Fruit fly (Drosophila melanogaster) whole organism, prepupa: ENCODE data around the gene Sbf.

Source experiments
- Blimp-1 ChIP-seq: fragments of 200-800 bp; sonication (Bioruptor generic); optimal IDR thresholded peaks from 3 replicates; lab custom pipeline; 2017; ENCODE audit warnings: missing biosample characterization, missing genetic modification characterization, mild to moderate bottlenecking, moderate library complexity, missing genetic modification reagents
- CG11294 ChIP-seq: fragments of 200-800 bp; sonication (Bioruptor generic); IDR thresholded peaks from 2 replicates; pipeline ENCODE4 v1.3.6; 2022; ENCODE audit warnings: missing biosample characterization, missing genetic modification characterization
- CG11762 ChIP-seq: fragments of 200-800 bp; sonication (Bioruptor generic); optimal IDR thresholded peaks from 3 replicates; lab custom pipeline; 2016; ENCODE audit warnings: missing biosample characterization, missing genetic modification characterization; ENCODE audit not compliant: insufficient read depth
- CG11902 ChIP-seq: fragments of 200-800 bp; sonication (Bioruptor generic); optimal IDR thresholded peaks from 3 replicates; lab custom pipeline; 2016; ENCODE audit warnings: missing biosample characterization, missing genetic modification characterization
- CG34406 ChIP-seq: fragments of 200-800 bp; sonication (Bioruptor generic); optimal IDR thresholded peaks from 3 replicates; lab custom pipeline; 2016; ENCODE audit warnings: missing biosample characterization, missing genetic modification characterization
- CG6792 ChIP-seq: fragments of 200-800 bp; sonication (Bioruptor generic); optimal IDR thresholded peaks from 3 replicates; lab custom pipeline; 2016; ENCODE audit warnings: missing biosample characterization, missing genetic modification characterization
- CG6854 ChIP-seq: fragments of 200-800 bp; sonication (Bioruptor generic); optimal IDR thresholded peaks from 2 replicates; lab custom pipeline; 2017; ENCODE audit warnings: missing biosample characterization, mild to moderate bottlenecking, missing genetic modification characterization
- CG7368 ChIP-seq: fragments of 200-800 bp; sonication (Bioruptor generic); optimal IDR thresholded peaks from 3 replicates; lab custom pipeline; 2016; ENCODE audit warnings: missing biosample characterization, missing genetic modification characterization
- CG8319 ChIP-seq: fragments of 200-800 bp; sonication (Bioruptor generic); optimal IDR thresholded peaks from 3 replicates; lab custom pipeline; 2016; ENCODE audit warnings: missing biosample characterization, missing genetic modification characterization
- CG9139 ChIP-seq: fragments of 200-800 bp; sonication (Bioruptor generic); optimal IDR thresholded peaks from 3 replicates; lab custom pipeline; 2017; ENCODE audit warnings: missing biosample characterization, mild to moderate bottlenecking, missing genetic modification characterization
- Eip75B ChIP-seq: fragments of 200-800 bp; sonication (Bioruptor generic); optimal IDR thresholded peaks from 3 replicates; lab custom pipeline; 2016; ENCODE audit warnings: missing biosample characterization, missing genetic modification characterization
- Eip78C ChIP-seq: fragments of 200-800 bp; sonication (Bioruptor generic); peaks from one replicate; lab custom pipeline; 2016; ENCODE audit warnings: missing biosample characterization, missing genetic modification characterization
- Eip93F ChIP-seq: fragments of 200-800 bp; sonication (Bioruptor generic); optimal IDR thresholded peaks from 2 replicates; lab custom pipeline; 2016; ENCODE audit warnings: missing biosample characterization, mild to moderate bottlenecking, missing genetic modification characterization
- Ets21C ChIP-seq: fragments of 200-800 bp; sonication (Bioruptor generic); optimal IDR thresholded peaks from 3 replicates; lab custom pipeline; 2016; ENCODE audit warnings: missing biosample characterization, missing genetic modification characterization
- Hr38 ChIP-seq: sonication (Bioruptor generic); optimal IDR thresholded peaks from 2 replicates; lab custom pipeline; 2016; ENCODE audit warnings: missing biosample characterization, missing genetic modification characterization
- Hr39 ChIP-seq: fragments of 200-800 bp; sonication (Bioruptor generic); optimal IDR thresholded peaks from 2 replicates; lab custom pipeline; 2016; ENCODE audit warnings: missing biosample characterization, missing genetic modification characterization
- Hr4 ChIP-seq: fragments of 200-800 bp; sonication (Bioruptor generic); optimal IDR thresholded peaks from 3 replicates; lab custom pipeline; 2016; ENCODE audit warnings: missing biosample characterization, missing genetic modification characterization
- OdsH ChIP-seq: fragments of 200-800 bp; sonication (Bioruptor generic); optimal IDR thresholded peaks from 3 replicates; lab custom pipeline; 2016; ENCODE audit warnings: missing biosample characterization, missing genetic modification characterization
- Sox102F ChIP-seq: fragments of 200-800 bp; sonication (Bioruptor generic); optimal IDR thresholded peaks from 2 replicates; lab custom pipeline; 2016; ENCODE audit warnings: missing biosample characterization, mild to moderate bottlenecking, missing genetic modification characterization
- Sox14 ChIP-seq: fragments of 200-800 bp; sonication (Bioruptor generic); optimal IDR thresholded peaks from 3 replicates; lab custom pipeline; 2016; ENCODE audit warnings: missing biosample characterization, missing genetic modification characterization
- Sox15 ChIP-seq: fragments of 200-800 bp; sonication (Bioruptor generic); optimal IDR thresholded peaks from 3 replicates; lab custom pipeline; 2016; ENCODE audit warnings: missing biosample characterization, missing genetic modification characterization
- acj6 ChIP-seq: fragments of 200-800 bp; sonication (Bioruptor generic); optimal IDR thresholded peaks from 3 replicates; lab custom pipeline; 2016; ENCODE audit warnings: missing biosample characterization, missing genetic modification characterization
- cyc ChIP-seq: fragments of 200-800 bp; sonication (Bioruptor generic); optimal IDR thresholded peaks from 3 replicates; lab custom pipeline; 2016; ENCODE audit warnings: missing biosample characterization, missing genetic modification characterization
- dsx ChIP-seq: fragments of 200-800 bp; optimal IDR thresholded peaks from 3 replicates; lab custom pipeline; 2019; ENCODE audit warnings: missing biosample characterization, mild to moderate bottlenecking, missing genetic modification characterization, moderate library complexity; ENCODE audit not compliant: poor library complexity, severe bottlenecking
- fd85E ChIP-seq: fragments of 200-800 bp; sonication (Bioruptor generic); optimal IDR thresholded peaks from 3 replicates; lab custom pipeline; 2016; ENCODE audit warnings: missing biosample characterization, missing genetic modification characterization
- fkh ChIP-seq: fragments of 200-800 bp; sonication (Bioruptor generic); optimal IDR thresholded peaks from 3 replicates; lab custom pipeline; 2017; ENCODE audit warnings: missing biosample characterization, mild to moderate bottlenecking, missing genetic modification characterization, moderate library complexity
- lz ChIP-seq: fragments of 200-800 bp; sonication (Bioruptor generic); optimal IDR thresholded peaks from 3 replicates; lab custom pipeline; 2016; ENCODE audit warnings: missing biosample characterization, missing genetic modification characterization
- net ChIP-seq: fragments of 200-800 bp; sonication (Bioruptor generic); optimal IDR thresholded peaks from 3 replicates; lab custom pipeline; 2016; ENCODE audit warnings: missing biosample characterization, missing genetic modification characterization
- pdm3 ChIP-seq: fragments of 200-800 bp; sonication (Bioruptor generic); optimal IDR thresholded peaks from 3 replicates; lab custom pipeline; 2016; ENCODE audit warnings: missing biosample characterization, missing genetic modification characterization
- salr ChIP-seq, 2 experiments: fragments of 200-800 bp; sonication (Bioruptor generic); optimal IDR thresholded peaks; 3 replicates each; lab custom pipeline; 2016 to 2018; ENCODE audit warnings: missing biosample characterization in 2 of 2, missing genetic modification characterization in 2 of 2, mild to moderate bottlenecking in 1 of 2
- spab ChIP-seq: fragments of 200-800 bp; sonication (Bioruptor generic); optimal IDR thresholded peaks from 2 replicates; lab custom pipeline; 2017; ENCODE audit warnings: missing biosample characterization, mild to moderate bottlenecking, missing genetic modification characterization, missing genetic modification reagents
- ss ChIP-seq, 2 experiments: fragments of 200-800 bp; sonication (Bioruptor generic); optimal IDR thresholded peaks; 2 replicates in 1 of 2; 3 replicates in 1 of 2; lab custom pipeline; 2017 to 2018; ENCODE audit warnings: mild to moderate bottlenecking in 2 of 2, missing biosample characterization in 2 of 2, missing genetic modification characterization in 2 of 2, moderate library complexity in 1 of 2
- svp ChIP-seq: fragments of 200-800 bp; sonication (Bioruptor generic); peaks from one replicate; lab custom pipeline; 2016; ENCODE audit warnings: missing biosample characterization, missing genetic modification characterization
- topi ChIP-seq: fragments of 200-800 bp; sonication (Bioruptor generic); optimal IDR thresholded peaks from 3 replicates; lab custom pipeline; 2016; ENCODE audit warnings: missing biosample characterization, missing genetic modification characterization
- vri ChIP-seq: fragments of 200-800 bp; sonication (Bioruptor generic); optimal IDR thresholded peaks from 3 replicates; lab custom pipeline; 2016; ENCODE audit warnings: missing biosample characterization, mild to moderate bottlenecking, missing genetic modification characterization

Gene Sbf

DNA sequence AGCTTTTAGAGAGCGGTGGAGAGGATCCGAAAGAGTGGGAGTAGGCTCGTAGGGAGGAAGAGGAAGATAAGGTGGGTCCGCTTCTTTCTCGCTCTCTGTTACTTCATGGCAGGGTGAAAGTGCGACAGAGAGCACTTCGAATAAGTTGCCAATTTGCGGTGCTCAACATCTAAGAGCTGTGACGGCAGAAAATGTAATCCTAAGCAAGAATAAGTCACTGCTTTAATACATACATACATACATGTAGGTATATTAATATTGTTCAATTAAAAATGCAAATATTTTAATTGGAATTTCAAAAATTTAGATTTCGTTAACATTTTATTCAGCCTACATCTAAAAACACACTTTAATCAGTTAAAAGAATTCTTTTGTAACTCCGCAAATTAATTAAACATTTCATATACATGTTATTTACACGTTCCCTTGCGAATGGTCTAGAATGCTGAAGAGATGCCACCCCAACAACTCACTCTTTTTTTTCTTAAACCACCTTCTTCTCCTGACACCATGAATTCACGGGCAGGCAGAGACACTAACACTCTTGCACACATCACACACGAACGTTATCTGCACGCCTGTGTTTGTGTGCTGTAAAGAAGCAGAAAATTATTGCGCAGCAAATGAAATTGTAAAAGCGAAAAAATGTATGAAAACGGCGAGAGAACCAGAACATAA lies 38.1 kb downstream of the Sbf start (continued):
- TF ChIP-seq fd85E (GFP tag; lab: Kevin White, UChicago) = no peak
- peak; percentile 38 for TF ChIP-seq CG7368 (GFP tag; lab: Kevin White, UChicago)
- TF ChIP-seq ss (GFP tag; optimal IDR thresholded peaks at IDR 0.05; lab: Kevin White, UChicago) = peak; percentile 40 to 46
- peak; percentile 40 for TF ChIP-seq pdm3 (GFP tag; lab: Kevin White, UChicago)
- no peak for TF ChIP-seq CG6854 (GFP tag; lab: Kevin White, UChicago)
- peak; percentile 47 for TF ChIP-seq Hr4
- TF ChIP-seq net (GFP tag; lab: Kevin White, UChicago) = peak; percentile 17
- TF ChIP-seq Hr38 (GFP tag; lab: Kevin White, UChicago) = no peak
- TF ChIP-seq dsx = no peak
- no peak for TF ChIP-seq CG9139 (GFP tag; lab: Kevin White, UChicago)
- TF ChIP-seq CG6792 (GFP tag; lab: Kevin White, UChicago) = peak; percentile 39
- TF ChIP-seq CG34406 (GFP tag; lab: Kevin White, UChicago) = peak; percentile 25
- TF ChIP-seq Blimp-1 (GFP tag; lab: Kevin White, UChicago) = peak; percentile 19

DNA sequence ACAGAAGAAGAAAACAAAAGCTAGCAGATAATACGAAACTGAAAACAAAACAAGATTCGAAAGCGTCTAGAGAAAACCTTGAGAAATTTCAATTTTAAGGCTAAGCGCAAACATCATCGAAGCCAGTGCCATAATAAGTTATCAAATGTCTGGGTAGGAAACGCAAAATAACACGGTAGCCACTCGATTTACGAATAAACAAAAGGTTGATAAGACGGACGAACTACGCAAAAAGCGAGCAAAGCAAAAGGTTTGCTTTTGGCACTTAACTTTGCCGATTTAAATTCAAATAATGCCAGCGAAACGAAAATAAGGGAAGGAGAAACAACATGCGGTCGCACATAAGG lies 38.6 kb downstream of the Sbf start:
- no peak for TF ChIP-seq CG11762 (GFP tag; lab: Kevin White, UChicago)
- peak; percentile 33 for TF ChIP-seq Eip93F
- TF ChIP-seq vri (GFP tag; lab: Kevin White, UChicago) = peak; percentile 81

DNA sequence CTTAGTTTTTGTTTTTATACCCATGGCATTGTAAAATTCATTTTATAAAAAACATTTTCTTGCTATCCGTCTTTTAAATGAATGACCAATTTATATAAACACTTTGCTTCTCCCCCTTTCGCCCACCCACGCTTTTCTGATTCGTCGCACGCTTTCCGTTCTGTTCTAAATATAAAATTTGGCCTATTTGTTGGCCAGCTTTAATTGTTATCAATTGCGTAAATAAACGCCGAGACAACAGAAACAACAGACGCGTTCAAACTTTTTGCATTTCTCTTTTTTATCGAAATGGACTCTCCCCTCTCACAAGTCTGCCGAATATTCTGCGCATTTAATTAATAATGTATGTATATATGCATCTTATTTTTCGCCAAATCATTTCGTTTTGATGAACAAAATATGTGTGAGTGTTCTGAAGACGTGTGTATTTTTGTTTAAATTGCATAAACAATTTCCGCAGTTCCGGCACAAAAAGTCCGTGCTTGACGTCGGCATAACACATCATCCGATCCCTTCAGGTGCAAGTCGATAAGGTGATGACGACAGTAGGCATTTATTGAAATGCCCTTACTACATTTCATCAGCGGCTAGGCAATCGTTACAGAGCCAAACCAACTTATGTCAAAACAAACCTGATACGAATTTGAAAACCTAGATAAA lies 39.4 kb downstream of the Sbf start:
- TF ChIP-seq Sox102F (no peak), spab (no peak), vri (GFP tag; lab: Kevin White, UChicago) (peak; percentile 72), Ets21C (no peak), Eip78C (GFP tag; lab: Kevin White, UChicago) (peak; percentile 18)
- TF ChIP-seq, all 60 proteins: peak for 2

DNA sequence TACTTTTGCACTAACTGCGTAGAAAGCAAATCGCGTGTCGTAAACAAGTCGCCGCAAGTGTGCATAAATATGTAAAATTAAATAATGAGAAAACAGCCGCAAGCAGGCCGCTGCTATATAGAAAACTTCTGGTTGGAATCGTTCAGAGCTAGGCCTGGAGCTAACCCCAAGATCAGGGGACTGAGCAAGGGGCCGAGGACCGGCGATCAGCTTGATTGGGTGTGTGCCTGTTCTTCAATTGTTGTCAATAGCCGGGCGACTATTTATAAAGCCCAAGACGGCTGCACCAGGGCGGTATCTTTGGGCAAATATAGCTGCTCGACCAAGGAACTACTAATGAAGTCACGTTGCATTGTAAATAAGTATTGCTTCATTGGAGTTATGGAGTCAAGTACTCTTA lies 40.0 kb downstream of the Sbf start:
- no peak for TF ChIP-seq topi
- TF ChIP-seq Eip75B (GFP tag; lab: Kevin White, UChicago) = no peak
- no peak for TF ChIP-seq Sox15 (GFP tag; lab: Kevin White, UChicago)
- peak; percentile 17 for TF ChIP-seq Eip78C (GFP tag; lab: Kevin White, UChicago)
- TF ChIP-seq Blimp-1 (GFP tag; lab: Kevin White, UChicago) = no peak
- TF ChIP-seq, all 60 proteins: peak for 1

DNA sequence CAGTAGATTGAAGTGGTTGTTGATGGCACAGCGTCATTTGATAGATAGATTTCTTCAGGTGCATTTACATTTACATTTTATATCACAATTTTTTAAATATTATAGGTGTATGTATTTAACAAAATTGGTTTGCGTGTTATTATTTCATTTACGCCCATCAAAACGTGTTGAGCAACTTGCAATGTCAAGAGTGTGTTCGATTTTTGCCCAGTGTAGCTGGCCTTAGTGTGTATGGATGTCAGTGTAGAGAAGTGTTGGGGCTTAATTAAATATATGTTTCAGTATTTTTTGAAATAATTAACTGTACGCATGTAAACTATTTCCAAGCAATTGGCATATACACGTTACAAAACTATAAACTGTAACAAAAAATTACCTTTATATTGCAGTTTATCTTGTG lies 45.0 kb downstream of the Sbf start:
- TF ChIP-seq spab (no peak), OdsH (GFP tag; lab: Kevin White, UChicago) (no peak), Eip78C (GFP tag; lab: Kevin White, UChicago) (peak; percentile 54), Hr4 (peak; percentile 37), svp (GFP tag; lab: Kevin White, UChicago) (peak; percentile 63), Sox102F (no peak), Hr39 (GFP tag; lab: Kevin White, UChicago) (no peak), acj6 (GFP tag; lab: Kevin White, UChicago) (no peak), Blimp-1 (GFP tag; lab: Kevin White, UChicago) (no peak)

DNA sequence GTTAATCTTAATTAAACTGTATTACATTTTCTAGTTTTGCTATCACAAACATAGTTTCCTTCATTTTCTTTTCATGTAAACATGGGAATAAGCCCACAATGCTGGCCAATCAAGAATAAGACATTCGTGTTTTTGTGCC lies 46.6 kb downstream of the Sbf start, which contains the start of gene CG43062:
TSS of gene CG43062 (plus strand) at position 40 of the 139 bp plus-strand sequence.
- TF ChIP-seq dsx = no peak
- no peak for TF ChIP-seq ss (GFP tag; optimal IDR thresholded peaks at IDR 0.05; lab: Kevin White, UChicago)
- TF ChIP-seq CG8319 (GFP tag; lab: Kevin White, UChicago) = no peak
- TF ChIP-seq fkh (GFP tag; lab: Kevin White, UChicago) = no peak
- TF ChIP-seq topi = no peak
- TF ChIP-seq Sox14 (GFP tag; lab: Kevin White, UChicago) = no peak
- TF ChIP-seq salr (GFP tag; optimal IDR thresholded peaks at IDR 0.05; lab: Kevin White, UChicago) = no peak
- no peak for TF ChIP-seq cyc (GFP tag; lab: Kevin White, UChicago)
- TF ChIP-seq CG11902 (GFP tag; lab: Kevin White, UChicago) = no peak
- TF ChIP-seq CG11294 (GFP tag; lab: Robert Waterston, UW) = no peak
- TF ChIP-seq CG9139 (GFP tag; lab: Kevin White, UChicago) = no peak
- TF ChIP-seq CG6792 (GFP tag; lab: Kevin White, UChicago) = no peak
- no peak for TF ChIP-seq Eip75B (GFP tag; lab: Kevin White, UChicago)
- TF ChIP-seq lz (GFP tag; lab: Kevin White, UChicago) = no peak
- TF ChIP-seq Hr4 = no peak
- TF ChIP-seq svp (GFP tag; lab: Kevin White, UChicago) = no peak
- no peak for TF ChIP-seq pdm3 (GFP tag; lab: Kevin White, UChicago)
